Fruit fly (Drosophila melanogaster) whole organism, embryonic: ENCODE data around the gene CG9008.

Experiments used
- CG12236 ChIP-seq: fragments of 200-800 bp; sonication (Bioruptor generic); optimal IDR thresholded peaks from 2 replicates; lab custom pipeline; 2016; ENCODE audit warnings: missing biosample characterization, missing genetic modification characterization
- CG12391 ChIP-seq: fragments of 200-800 bp; sonication (Bioruptor generic); optimal IDR thresholded peaks from 3 replicates; lab custom pipeline; 2018; ENCODE audit warnings: missing biosample characterization, mild to moderate bottlenecking, missing genetic modification characterization, moderate library complexity
- CG13775 ChIP-seq: fragments of 200-800 bp; sonication (Bioruptor generic); optimal IDR thresholded peaks from 3 replicates; lab custom pipeline; 2017; ENCODE audit warnings: missing biosample characterization, mild to moderate bottlenecking, missing genetic modification characterization
- CG14441 ChIP-seq: fragments of 200-800 bp; sonication (Bioruptor generic); IDR thresholded peaks from 2 replicates; pipeline ENCODE4 v1.3.6; 2022; ENCODE audit warnings: missing biosample characterization, missing genetic modification characterization
- CG15514 ChIP-seq: fragments of 200-800 bp; sonication (Bioruptor generic); optimal IDR thresholded peaks from 3 replicates; lab custom pipeline; 2017; ENCODE audit warnings: missing biosample characterization, missing genetic modification characterization, mild to moderate bottlenecking, moderate library complexity, missing genetic modification reagents
- CG17802 ChIP-seq: fragments of 200-800 bp; sonication (Bioruptor generic); optimal IDR thresholded peaks from 2 replicates; lab custom pipeline; 2018; ENCODE audit warnings: missing biosample characterization, mild to moderate bottlenecking, missing genetic modification characterization, moderate library complexity
- CG2120 ChIP-seq: fragments of 200-800 bp; sonication (Bioruptor generic); optimal IDR thresholded peaks from 3 replicates; lab custom pipeline; 2016; ENCODE audit warnings: missing biosample characterization, missing genetic modification characterization
- CG2712 ChIP-seq: fragments of 200-800 bp; optimal IDR thresholded peaks from 3 replicates; lab custom pipeline; 2019; ENCODE audit warnings: missing biosample characterization, mild to moderate bottlenecking, missing genetic modification characterization, moderate library complexity
- CG30020 ChIP-seq: fragments of 200-800 bp; optimal IDR thresholded peaks from 2 replicates; lab custom pipeline; 2019; ENCODE audit warnings: missing biosample characterization, mild to moderate bottlenecking, missing genetic modification characterization, moderate library complexity
- CG31441 ChIP-seq: fragments of 200-800 bp; sonication (Bioruptor generic); IDR thresholded peaks from 2 replicates; pipeline ENCODE4 v1.3.6; 2022; ENCODE audit warnings: missing biosample characterization, missing genetic modification characterization
- CG3163 ChIP-seq: fragments of 200-800 bp; sonication (Bioruptor generic); optimal IDR thresholded peaks from 3 replicates; lab custom pipeline; 2016; ENCODE audit warnings: missing biosample characterization, missing genetic modification characterization
- CG32532 ChIP-seq: fragments of 200-800 bp; sonication (Bioruptor generic); IDR thresholded peaks from 2 replicates; pipeline ENCODE4 v1.3.6; 2022; ENCODE audit warnings: missing biosample characterization, missing genetic modification characterization
- CG6791 ChIP-seq: fragments of 200-800 bp; sonication (Bioruptor generic); IDR thresholded peaks from 3 replicates; pipeline ENCODE4 v1.3.6; 2022; ENCODE audit warnings: missing biosample characterization, missing genetic modification characterization; ENCODE audit not compliant: partially characterized antibody
- CG7357 ChIP-seq: fragments of 200-800 bp; sonication (Bioruptor generic); IDR thresholded peaks from 3 replicates; pipeline ENCODE4 v1.3.6; 2022; ENCODE audit warnings: missing biosample characterization, missing genetic modification characterization
- CG8924 ChIP-seq: fragments of 200-800 bp; optimal IDR thresholded peaks from 3 replicates; lab custom pipeline; 2019; ENCODE audit warnings: missing biosample characterization, mild to moderate bottlenecking, missing genetic modification characterization, moderate library complexity
- CG9437 ChIP-seq: fragments of 200-800 bp; sonication (Bioruptor generic); optimal IDR thresholded peaks from 2 replicates; lab custom pipeline; 2018; ENCODE audit warnings: missing biosample characterization, mild to moderate bottlenecking, missing genetic modification characterization
- CG9932 ChIP-seq: fragments of 200-800 bp; sonication (Bioruptor generic); IDR thresholded peaks from 2 replicates; pipeline ENCODE4 v1.3.6; 2022; ENCODE audit warnings: missing biosample characterization, missing genetic modification characterization
- Hr3 ChIP-seq: fragments of 200-800 bp; sonication (Bioruptor generic); optimal IDR thresholded peaks from 3 replicates; lab custom pipeline; 2016; ENCODE audit warnings: missing biosample characterization, missing genetic modification characterization
- Jarid2 ChIP-seq: fragments of 200-800 bp; sonication (Bioruptor generic); optimal IDR thresholded peaks from 3 replicates; lab custom pipeline; 2017; ENCODE audit warnings: mild to moderate bottlenecking, missing biosample characterization, missing genetic modification reagents, missing genetic modification characterization
- Med ChIP-seq: fragments of 200-800 bp; sonication (Bioruptor generic); peaks from one replicate; lab custom pipeline; 2016; ENCODE audit warnings: missing biosample characterization, missing genetic modification characterization, mild to moderate bottlenecking, inconsistent platforms, moderate library complexity
- Opbp ChIP-seq: fragments of 200-800 bp; sonication (Bioruptor generic); IDR thresholded peaks from 3 replicates; pipeline ENCODE4 v1.3.6; 2022; ENCODE audit warnings: missing biosample characterization, missing genetic modification characterization; ENCODE audit not compliant: partially characterized antibody
- Ptx1 ChIP-seq: fragments of 200-800 bp; sonication (Bioruptor generic); IDR thresholded peaks from 2 replicates; pipeline ENCODE4 v1.3.6; 2022; ENCODE audit warnings: missing biosample characterization, missing genetic modification characterization
- Rx ChIP-seq: fragments of 200-800 bp; sonication (Bioruptor generic); IDR thresholded peaks from 2 replicates; pipeline ENCODE4 v1.3.6; 2022; ENCODE audit warnings: missing biosample characterization, missing genetic modification characterization
- al ChIP-seq: fragments of 200-800 bp; sonication (Bioruptor generic); IDR thresholded peaks from 2 replicates; pipeline ENCODE4 v1.3.6; 2022; ENCODE audit warnings: missing biosample characterization, missing genetic modification characterization
- amos ChIP-seq: fragments of 200-800 bp; sonication (Bioruptor generic); IDR thresholded peaks from 2 replicates; pipeline ENCODE4 v1.3.6; 2022; ENCODE audit warnings: missing biosample characterization, missing genetic modification characterization; ENCODE audit not compliant: partially characterized antibody
- ato ChIP-seq: fragments of 200-800 bp; sonication (Bioruptor generic); IDR thresholded peaks from 2 replicates; pipeline ENCODE4 v1.3.6; 2022; ENCODE audit warnings: missing biosample characterization, missing genetic modification characterization; ENCODE audit not compliant: partially characterized antibody
- cg ChIP-seq: fragments of 200-800 bp; sonication (Bioruptor generic); optimal IDR thresholded peaks from 3 replicates; lab custom pipeline; 2019; ENCODE audit warnings: missing biosample characterization, mild to moderate bottlenecking, missing genetic modification characterization, moderate library complexity
- chif ChIP-seq, 2 experiments: fragments of 200-800 bp; sonication (Bioruptor generic); optimal IDR thresholded peaks; 3 replicates each; lab custom pipeline; 2016; ENCODE audit warnings: missing biosample characterization in 2 of 2, missing genetic modification characterization in 2 of 2
- chinmo ChIP-seq: fragments of 200-800 bp; sonication (Bioruptor generic); IDR thresholded peaks from 4 replicates; pipeline ENCODE4 v1.3.6; 2022; ENCODE audit warnings: missing biosample characterization, missing genetic modification characterization; ENCODE audit not compliant: partially characterized antibody
- corto ChIP-seq: fragments of 200-800 bp; sonication (Bioruptor generic); optimal IDR thresholded peaks from 2 replicates; lab custom pipeline; 2016; ENCODE audit warnings: missing biosample characterization, mild to moderate bottlenecking, missing genetic modification characterization, moderate library complexity
- gem ChIP-seq: fragments of 200-800 bp; sonication (Bioruptor generic); optimal IDR thresholded peaks from 2 replicates; lab custom pipeline; 2019; ENCODE audit warnings: missing biosample characterization, mild to moderate bottlenecking, missing genetic modification characterization, moderate library complexity
- ind ChIP-seq: fragments of 200-800 bp; sonication (Bioruptor generic); optimal IDR thresholded peaks from 3 replicates; lab custom pipeline; 2016; ENCODE audit warnings: missing biosample characterization, missing genetic modification characterization
- lmd ChIP-seq: fragments of 200-800 bp; sonication (Bioruptor generic); IDR thresholded peaks from 2 replicates; pipeline ENCODE4 v1.3.6; 2022; ENCODE audit warnings: missing biosample characterization, missing genetic modification characterization
- nmo ChIP-seq: fragments of 200-800 bp; sonication (Bioruptor generic); optimal IDR thresholded peaks from 2 replicates; lab custom pipeline; 2018; ENCODE audit warnings: missing biosample characterization, mild to moderate bottlenecking, missing genetic modification characterization, moderate library complexity
- phol ChIP-seq: fragments of 200-800 bp; sonication (Bioruptor generic); optimal IDR thresholded peaks from 3 replicates; lab custom pipeline; 2018; ENCODE audit warnings: missing biosample characterization, mild to moderate bottlenecking, missing genetic modification characterization, moderate library complexity
- shn ChIP-seq: fragments of 200-800 bp; sonication (Bioruptor generic); optimal IDR thresholded peaks from 3 replicates; lab custom pipeline; 2016; ENCODE audit warnings: missing biosample characterization, missing genetic modification characterization
- sna ChIP-seq: fragments of 200-800 bp; sonication (Bioruptor generic); IDR thresholded peaks from 2 replicates; pipeline ENCODE4 v1.3.6; 2022; ENCODE audit warnings: missing biosample characterization, missing genetic modification characterization; ENCODE audit not compliant: partially characterized antibody
- so ChIP-seq: fragments of 200-800 bp; sonication (Bioruptor generic); IDR thresholded peaks from 3 replicates; pipeline ENCODE4 v1.3.6; 2022; ENCODE audit warnings: missing biosample characterization, missing genetic modification characterization
- ssp ChIP-seq: fragments of 200-800 bp; sonication (Bioruptor generic); IDR thresholded peaks from 2 replicates; pipeline ENCODE4 v1.3.6; 2022; ENCODE audit warnings: missing biosample characterization, missing genetic modification characterization
- stwl ChIP-seq: fragments of 200-800 bp; sonication (Bioruptor generic); optimal IDR thresholded peaks from 3 replicates; lab custom pipeline; 2018; ENCODE audit warnings: missing biosample characterization, mild to moderate bottlenecking, missing genetic modification characterization, moderate library complexity
- unc-4 ChIP-seq: fragments of 200-800 bp; sonication (Bioruptor generic); IDR thresholded peaks from 2 replicates; pipeline ENCODE4 v1.3.6; 2022; ENCODE audit warnings: missing biosample characterization, missing genetic modification characterization; ENCODE audit not compliant: partially characterized antibody
- vfl ChIP-seq: fragments of 200-800 bp; sonication (Bioruptor generic); optimal IDR thresholded peaks from 2 replicates; lab custom pipeline; 2016; ENCODE audit warnings: missing biosample characterization, missing genetic modification characterization
- vnd ChIP-seq: fragments of 200-800 bp; sonication (Bioruptor generic); IDR thresholded peaks from 3 replicates; pipeline ENCODE4 v1.3.6; 2022; ENCODE audit warnings: missing biosample characterization, missing genetic modification characterization; ENCODE audit not compliant: partially characterized antibody
- vvl ChIP-seq: fragments of 200-800 bp; sonication (Bioruptor generic); IDR thresholded peaks from 2 replicates; pipeline ENCODE4 v1.3.6; 2022; ENCODE audit warnings: missing biosample characterization, missing genetic modification characterization
- zen2 ChIP-seq: fragments of 200-800 bp; sonication (Bioruptor generic); IDR thresholded peaks from 3 replicates; pipeline ENCODE4 v1.3.6; 2022; ENCODE audit warnings: missing biosample characterization, missing genetic modification characterization; ENCODE audit not compliant: partially characterized antibody
- zfh2 ChIP-seq: fragments of 200-800 bp; sonication (Bioruptor generic); optimal IDR thresholded peaks from 2 replicates; lab custom pipeline; 2016; ENCODE audit warnings: missing biosample characterization, missing genetic modification characterization

The CG9008 gene

DNA sequence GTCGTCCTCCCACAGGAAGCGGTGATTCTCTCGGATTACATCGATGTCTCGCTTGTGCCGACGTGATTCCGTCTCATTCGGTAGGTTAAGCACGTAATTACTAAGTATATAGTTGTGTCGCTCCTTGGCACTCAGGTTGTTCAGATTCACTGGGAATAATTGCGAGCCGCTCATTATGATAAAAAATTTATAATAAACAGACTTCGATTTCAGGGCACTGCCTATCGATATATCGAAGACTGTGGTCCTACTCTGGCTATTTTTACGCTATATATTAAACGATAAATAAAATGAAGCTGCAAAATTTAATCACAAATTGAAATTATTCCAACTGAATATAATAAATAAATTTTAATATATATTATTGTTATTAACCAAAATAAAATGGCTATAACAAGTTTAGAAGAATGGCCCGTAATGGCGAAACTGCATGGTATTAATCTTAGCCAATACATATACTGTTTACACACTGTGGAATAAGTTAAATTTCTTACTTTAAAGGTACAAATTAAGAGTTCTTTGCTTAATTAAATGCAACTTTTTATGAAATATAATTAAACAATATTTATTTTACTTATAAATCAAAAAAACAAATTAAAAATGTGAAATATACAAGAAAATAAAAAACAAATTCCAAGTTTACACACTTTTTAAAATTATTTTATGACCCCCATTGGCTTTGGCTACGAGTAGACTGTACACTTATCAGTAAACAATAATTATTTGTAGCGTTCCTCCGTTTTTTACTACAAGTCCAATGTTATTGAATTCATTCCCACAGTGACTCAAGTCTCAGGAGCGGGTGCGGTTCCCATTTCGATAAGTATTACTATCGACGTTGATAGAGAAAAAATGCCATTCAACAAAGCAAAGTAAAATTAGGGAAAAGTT lies 3.5 kb upstream of the CG9008 start, which contains the start of gene Eato (continued):
- peak; percentile 36; the same call in 1 of the 2 replicates for TF ChIP-seq CG32532 (GFP tag; lab: Robert Waterston, UW)
- TF ChIP-seq Hr3 (GFP tag; lab: Kevin White, UChicago): peak; percentile 4
- peak; percentile 3 for TF ChIP-seq CG8924
- no peak for TF ChIP-seq ato (GFP tag; lab: Robert Waterston, UW)
- TF ChIP-seq sna (GFP tag; lab: Robert Waterston, UW): 0 out of 2 replicates have a peak, but pooled peaks have one; percentile 35
- no peak for TF ChIP-seq Jarid2
- TF ChIP-seq CG7357 (GFP tag; lab: Robert Waterston, UW): peak; percentile 70
- peak; percentile 58 for TF ChIP-seq CG13775 (GFP tag; lab: Kevin White, UChicago)
- peak; percentile 45 for TF ChIP-seq vvl (GFP tag; lab: Robert Waterston, UW)
- TF ChIP-seq CG14441: peak; percentile 12; the same call in 1 of the 2 replicates
- TF ChIP-seq CG2120 (GFP tag; lab: Kevin White, UChicago): peak; percentile 7
- TF ChIP-seq Med (GFP tag; lab: Kevin White, UChicago): peak; percentile 77
- peak; percentile 27 for TF ChIP-seq CG2712 (tag; lab: Kevin White, UChicago)
- peak; percentile 57; the same call in 1 of the 2 replicates for TF ChIP-seq CG9932
- TF ChIP-seq vfl (GFP tag; lab: Kevin White, UChicago): no peak
- TF ChIP-seq chinmo (GFP tag; lab: Robert Waterston, UW): 0 out of 4 replicates have a peak, but pooled peaks have one; percentile 6
- TF ChIP-seq zfh2: peak; percentile 24
- peak; percentile 67 for TF ChIP-seq ssp (GFP tag; lab: Robert Waterston, UW)
- TF ChIP-seq Ptx1 (GFP tag; lab: Robert Waterston, UW): peak; percentile 44; the same call in 1 of the 2 replicates
- peak; percentile 38 for TF ChIP-seq phol (tag; lab: Kevin White, UChicago)
- peak; percentile 51; the same call in 1 of the 3 replicates for TF ChIP-seq Opbp (GFP tag; lab: Robert Waterston, UW)
- no peak for TF ChIP-seq corto (GFP tag; lab: Kevin White, UChicago)
- peak; percentile 38; the same call in 1 of the 3 replicates for TF ChIP-seq vnd
- TF ChIP-seq Rx (GFP tag; lab: Robert Waterston, UW): 0 out of 2 replicates have a peak, but pooled peaks have one; percentile 8
- peak; percentile 25 for TF ChIP-seq nmo (GFP tag; lab: Kevin White, UChicago)
- TF ChIP-seq zen2 (GFP tag; lab: Robert Waterston, UW): peak; percentile 50; the same call in 2 of the 3 replicates
- TF ChIP-seq lmd (GFP tag; lab: Robert Waterston, UW): 0 out of 2 replicates have a peak, but pooled peaks have one; percentile 13
- TF ChIP-seq shn (GFP tag; lab: Kevin White, UChicago): peak; percentile 23
- TF ChIP-seq ind (GFP tag; lab: Kevin White, UChicago): peak; percentile 7
- TF ChIP-seq CG9437 (GFP tag; lab: Kevin White, UChicago): peak; percentile 17
- TF ChIP-seq cg: no peak
- TF ChIP-seq so (GFP tag; lab: Robert Waterston, UW): no peak
- TF ChIP-seq CG12236: no peak
- TF ChIP-seq CG31441 (GFP tag; lab: Robert Waterston, UW): no peak
- peak; percentile 62 for TF ChIP-seq CG15514 (GFP tag; lab: Kevin White, UChicago)
- peak; percentile 44; the same call in 2 of the 3 replicates for TF ChIP-seq CG6791
- peak; percentile 17 for TF ChIP-seq CG12391 (tag; lab: Kevin White, UChicago)
- peak; percentile 35 for TF ChIP-seq CG17802 (tag; lab: Kevin White, UChicago)
- TF ChIP-seq unc-4 (GFP tag; lab: Robert Waterston, UW): peak; percentile 55
- TF ChIP-seq al (GFP tag; lab: Robert Waterston, UW): 0 out of 2 replicates have a peak, but pooled peaks have one; percentile 31
- no peak for TF ChIP-seq chif (GFP tag; optimal IDR thresholded peaks at IDR 0.05; lab: Kevin White, UChicago)
- no peak for TF ChIP-seq CG3163 (GFP tag; lab: Kevin White, UChicago)
- TF ChIP-seq stwl: peak; percentile 40
- peak; percentile 71 for TF ChIP-seq CG30020 (tag; lab: Kevin White, UChicago)
- TF ChIP-seq gem (tag; lab: Kevin White, UChicago): no peak
- TF ChIP-seq amos (GFP tag; lab: Robert Waterston, UW): peak; percentile 64
